Fruit fly (Drosophila melanogaster) whole organism, prepupa: ENCODE measurements around the gene CG9706.

ENCODE experiments used
- Blimp-1 ChIP-seq: fragments of 200-800 bp; sonication (Bioruptor generic); optimal IDR thresholded peaks from 3 replicates; lab custom pipeline; 2017; ENCODE audit warnings: missing biosample characterization, missing genetic modification characterization, mild to moderate bottlenecking, moderate library complexity, missing genetic modification reagents
- CG10631 ChIP-seq: fragments of 200-800 bp; sonication (Bioruptor generic); optimal IDR thresholded peaks from 2 replicates; lab custom pipeline; 2016; ENCODE audit warnings: missing biosample characterization, missing genetic modification characterization
- CG10669 ChIP-seq: fragments of 200-800 bp; sonication (Bioruptor generic); optimal IDR thresholded peaks from 3 replicates; lab custom pipeline; 2018; ENCODE audit warnings: missing biosample characterization, mild to moderate bottlenecking, missing genetic modification characterization, moderate library complexity
- CG11294 ChIP-seq: fragments of 200-800 bp; sonication (Bioruptor generic); IDR thresholded peaks from 2 replicates; pipeline ENCODE4 v1.3.6; 2022; ENCODE audit warnings: missing biosample characterization, missing genetic modification characterization
- CG11762 ChIP-seq: fragments of 200-800 bp; sonication (Bioruptor generic); optimal IDR thresholded peaks from 3 replicates; lab custom pipeline; 2016; ENCODE audit warnings: missing biosample characterization, missing genetic modification characterization; ENCODE audit not compliant: insufficient read depth
- CG11902 ChIP-seq: fragments of 200-800 bp; sonication (Bioruptor generic); optimal IDR thresholded peaks from 3 replicates; lab custom pipeline; 2016; ENCODE audit warnings: missing biosample characterization, missing genetic modification characterization
- CG1621 ChIP-seq: fragments of 200-800 bp; sonication (Bioruptor generic); optimal IDR thresholded peaks from 3 replicates; lab custom pipeline; 2018; ENCODE audit warnings: missing biosample characterization, mild to moderate bottlenecking, missing genetic modification characterization
- CG16779 ChIP-seq: fragments of 200-800 bp; sonication (Bioruptor generic); optimal IDR thresholded peaks from 3 replicates; lab custom pipeline; 2017; ENCODE audit warnings: missing biosample characterization, mild to moderate bottlenecking, missing genetic modification characterization
- CG3032 ChIP-seq: fragments of 200-800 bp; optimal IDR thresholded peaks from 2 replicates; lab custom pipeline; 2019; ENCODE audit warnings: missing biosample characterization, mild to moderate bottlenecking, missing genetic modification characterization, moderate library complexity
- CG31627 ChIP-seq: fragments of 200-800 bp; sonication (Bioruptor generic); optimal IDR thresholded peaks from 3 replicates; lab custom pipeline; 2016; ENCODE audit warnings: missing biosample characterization, missing genetic modification characterization
- CG32006 ChIP-seq: fragments of 200-800 bp; sonication (Bioruptor generic); optimal IDR thresholded peaks from 3 replicates; lab custom pipeline; 2017; ENCODE audit warnings: missing biosample characterization, mild to moderate bottlenecking, missing genetic modification characterization
- CG34406 ChIP-seq: fragments of 200-800 bp; sonication (Bioruptor generic); optimal IDR thresholded peaks from 3 replicates; lab custom pipeline; 2016; ENCODE audit warnings: missing biosample characterization, missing genetic modification characterization
- CG3919 ChIP-seq: fragments of 200-800 bp; sonication (Bioruptor generic); optimal IDR thresholded peaks from 3 replicates; lab custom pipeline; 2016; ENCODE audit warnings: missing biosample characterization, missing genetic modification characterization
- CG4318 ChIP-seq: fragments of 200-800 bp; sonication (Bioruptor generic); optimal IDR thresholded peaks from 3 replicates; lab custom pipeline; 2017; ENCODE audit warnings: missing biosample characterization, mild to moderate bottlenecking, missing genetic modification characterization
- CG6276 ChIP-seq: fragments of 200-800 bp; sonication (Bioruptor generic); optimal IDR thresholded peaks from 2 replicates; lab custom pipeline; 2017; ENCODE audit warnings: missing biosample characterization, mild to moderate bottlenecking, missing genetic modification characterization
- CG6792 ChIP-seq: fragments of 200-800 bp; sonication (Bioruptor generic); optimal IDR thresholded peaks from 3 replicates; lab custom pipeline; 2016; ENCODE audit warnings: missing biosample characterization, missing genetic modification characterization
- CG6808 ChIP-seq: fragments of 200-800 bp; sonication (Bioruptor generic); optimal IDR thresholded peaks from 3 replicates; lab custom pipeline; 2017; ENCODE audit warnings: missing biosample characterization, missing genetic modification characterization, mild to moderate bottlenecking, moderate library complexity, missing genetic modification reagents
- CG6854 ChIP-seq: fragments of 200-800 bp; sonication (Bioruptor generic); optimal IDR thresholded peaks from 2 replicates; lab custom pipeline; 2017; ENCODE audit warnings: missing biosample characterization, mild to moderate bottlenecking, missing genetic modification characterization
- CG7368 ChIP-seq: fragments of 200-800 bp; sonication (Bioruptor generic); optimal IDR thresholded peaks from 3 replicates; lab custom pipeline; 2016; ENCODE audit warnings: missing biosample characterization, missing genetic modification characterization
- CG8119 ChIP-seq: fragments of 200-800 bp; sonication (Bioruptor generic); IDR thresholded peaks from 3 replicates; pipeline ENCODE4 v1.3.6; 2022; ENCODE audit warnings: missing biosample characterization, missing genetic modification characterization
- CG8319 ChIP-seq: fragments of 200-800 bp; sonication (Bioruptor generic); optimal IDR thresholded peaks from 3 replicates; lab custom pipeline; 2016; ENCODE audit warnings: missing biosample characterization, missing genetic modification characterization
- CG8632 ChIP-seq: fragments of 200-800 bp; sonication (Bioruptor generic); optimal IDR thresholded peaks from 3 replicates; lab custom pipeline; 2016; ENCODE audit warnings: missing biosample characterization, missing genetic modification characterization
- CG9139 ChIP-seq: fragments of 200-800 bp; sonication (Bioruptor generic); optimal IDR thresholded peaks from 3 replicates; lab custom pipeline; 2017; ENCODE audit warnings: missing biosample characterization, mild to moderate bottlenecking, missing genetic modification characterization
- Eip78C ChIP-seq: fragments of 200-800 bp; sonication (Bioruptor generic); peaks from one replicate; lab custom pipeline; 2016; ENCODE audit warnings: missing biosample characterization, missing genetic modification characterization
- Eip93F ChIP-seq: fragments of 200-800 bp; sonication (Bioruptor generic); optimal IDR thresholded peaks from 2 replicates; lab custom pipeline; 2016; ENCODE audit warnings: missing biosample characterization, mild to moderate bottlenecking, missing genetic modification characterization
- Ets96B ChIP-seq: fragments of 200-800 bp; optimal IDR thresholded peaks from 2 replicates; lab custom pipeline; 2019; ENCODE audit warnings: missing biosample characterization, mild to moderate bottlenecking, missing genetic modification characterization, moderate library complexity
- Gug ChIP-seq: fragments of 200-800 bp; sonication (Bioruptor generic); IDR thresholded peaks from 2 replicates; pipeline ENCODE4 v1.3.6; 2022; ENCODE audit warnings: missing biosample characterization, missing genetic modification characterization
- Hr38 ChIP-seq: sonication (Bioruptor generic); optimal IDR thresholded peaks from 2 replicates; lab custom pipeline; 2016; ENCODE audit warnings: missing biosample characterization, missing genetic modification characterization
- Hr39 ChIP-seq: fragments of 200-800 bp; sonication (Bioruptor generic); optimal IDR thresholded peaks from 2 replicates; lab custom pipeline; 2016; ENCODE audit warnings: missing biosample characterization, missing genetic modification characterization
- Hr4 ChIP-seq: fragments of 200-800 bp; sonication (Bioruptor generic); optimal IDR thresholded peaks from 3 replicates; lab custom pipeline; 2016; ENCODE audit warnings: missing biosample characterization, missing genetic modification characterization
- Lpt ChIP-seq: fragments of 200-800 bp; sonication (Bioruptor generic); optimal IDR thresholded peaks from 3 replicates; lab custom pipeline; 2016; ENCODE audit warnings: missing biosample characterization, missing genetic modification characterization
- Met ChIP-seq: fragments of 200-800 bp; sonication (Bioruptor generic); optimal IDR thresholded peaks from 3 replicates; lab custom pipeline; 2016; ENCODE audit warnings: missing biosample characterization, missing genetic modification characterization
- OdsH ChIP-seq: fragments of 200-800 bp; sonication (Bioruptor generic); optimal IDR thresholded peaks from 3 replicates; lab custom pipeline; 2016; ENCODE audit warnings: missing biosample characterization, missing genetic modification characterization
- Smox ChIP-seq: fragments of 200-800 bp; sonication (Bioruptor generic); optimal IDR thresholded peaks from 3 replicates; lab custom pipeline; 2016; ENCODE audit warnings: missing biosample characterization, missing genetic modification characterization
- Sox102F ChIP-seq: fragments of 200-800 bp; sonication (Bioruptor generic); optimal IDR thresholded peaks from 2 replicates; lab custom pipeline; 2016; ENCODE audit warnings: missing biosample characterization, mild to moderate bottlenecking, missing genetic modification characterization
- Sox14 ChIP-seq: fragments of 200-800 bp; sonication (Bioruptor generic); optimal IDR thresholded peaks from 3 replicates; lab custom pipeline; 2016; ENCODE audit warnings: missing biosample characterization, missing genetic modification characterization
- Sox15 ChIP-seq: fragments of 200-800 bp; sonication (Bioruptor generic); optimal IDR thresholded peaks from 3 replicates; lab custom pipeline; 2016; ENCODE audit warnings: missing biosample characterization, missing genetic modification characterization
- achi ChIP-seq: fragments of 200-800 bp; sonication (Bioruptor generic); optimal IDR thresholded peaks from 3 replicates; lab custom pipeline; 2016; ENCODE audit warnings: missing biosample characterization, missing genetic modification characterization
- acj6 ChIP-seq: fragments of 200-800 bp; sonication (Bioruptor generic); optimal IDR thresholded peaks from 3 replicates; lab custom pipeline; 2016; ENCODE audit warnings: missing biosample characterization, missing genetic modification characterization
- cyc ChIP-seq: fragments of 200-800 bp; sonication (Bioruptor generic); optimal IDR thresholded peaks from 3 replicates; lab custom pipeline; 2016; ENCODE audit warnings: missing biosample characterization, missing genetic modification characterization
- dsx ChIP-seq: fragments of 200-800 bp; optimal IDR thresholded peaks from 3 replicates; lab custom pipeline; 2019; ENCODE audit warnings: missing biosample characterization, mild to moderate bottlenecking, missing genetic modification characterization, moderate library complexity; ENCODE audit not compliant: poor library complexity, severe bottlenecking
- eg ChIP-seq: fragments of 200-800 bp; sonication (Bioruptor generic); IDR thresholded peaks from 3 replicates; pipeline ENCODE4 v1.3.6; 2022; ENCODE audit warnings: missing biosample characterization, missing genetic modification characterization
- esn ChIP-seq: fragments of 200-800 bp; sonication (Bioruptor generic); optimal IDR thresholded peaks from 2 replicates; lab custom pipeline; 2016; ENCODE audit warnings: missing biosample characterization, mild to moderate bottlenecking, missing genetic modification characterization, moderate library complexity
- fd59A ChIP-seq: fragments of 200-800 bp; sonication (Bioruptor generic); optimal IDR thresholded peaks from 2 replicates; lab custom pipeline; 2017; ENCODE audit warnings: missing biosample characterization, mild to moderate bottlenecking, missing genetic modification characterization, missing genetic modification reagents
- fd85E ChIP-seq: fragments of 200-800 bp; sonication (Bioruptor generic); optimal IDR thresholded peaks from 3 replicates; lab custom pipeline; 2016; ENCODE audit warnings: missing biosample characterization, missing genetic modification characterization
- fkh ChIP-seq: fragments of 200-800 bp; sonication (Bioruptor generic); optimal IDR thresholded peaks from 3 replicates; lab custom pipeline; 2017; ENCODE audit warnings: missing biosample characterization, mild to moderate bottlenecking, missing genetic modification characterization, moderate library complexity
- lz ChIP-seq: fragments of 200-800 bp; sonication (Bioruptor generic); optimal IDR thresholded peaks from 3 replicates; lab custom pipeline; 2016; ENCODE audit warnings: missing biosample characterization, missing genetic modification characterization
- pdm3 ChIP-seq: fragments of 200-800 bp; sonication (Bioruptor generic); optimal IDR thresholded peaks from 3 replicates; lab custom pipeline; 2016; ENCODE audit warnings: missing biosample characterization, missing genetic modification characterization
- salr ChIP-seq, 2 experiments: fragments of 200-800 bp; sonication (Bioruptor generic); optimal IDR thresholded peaks; 3 replicates each; lab custom pipeline; 2016 to 2018; ENCODE audit warnings: missing biosample characterization in 2 of 2, missing genetic modification characterization in 2 of 2, mild to moderate bottlenecking in 1 of 2
- ss ChIP-seq, 2 experiments: fragments of 200-800 bp; sonication (Bioruptor generic); optimal IDR thresholded peaks; 2 replicates in 1 of 2; 3 replicates in 1 of 2; lab custom pipeline; 2017 to 2018; ENCODE audit warnings: mild to moderate bottlenecking in 2 of 2, missing biosample characterization in 2 of 2, missing genetic modification characterization in 2 of 2, moderate library complexity in 1 of 2
- svp ChIP-seq: fragments of 200-800 bp; sonication (Bioruptor generic); peaks from one replicate; lab custom pipeline; 2016; ENCODE audit warnings: missing biosample characterization, missing genetic modification characterization
- topi ChIP-seq: fragments of 200-800 bp; sonication (Bioruptor generic); optimal IDR thresholded peaks from 3 replicates; lab custom pipeline; 2016; ENCODE audit warnings: missing biosample characterization, missing genetic modification characterization

CG9706 gene

dm6 chr3L:16818063-16818462 lies 35.3 kb downstream of the CG9706 start:
- peak; percentile 93 for TF ChIP-seq Sox14 (GFP tag; lab: Kevin White, UChicago)
- TF ChIP-seq Ets96B: peak; percentile 96
- TF ChIP-seq Sox102F (GFP tag; lab: Kevin White, UChicago): peak; percentile 93
- peak; percentile 88 for TF ChIP-seq cyc (GFP tag; lab: Kevin White, UChicago)
- peak; percentile 79 for TF ChIP-seq Blimp-1 (GFP tag; lab: Kevin White, UChicago)
- TF ChIP-seq achi (GFP tag; lab: Kevin White, UChicago): peak; percentile 91
- peak; percentile 90 for TF ChIP-seq OdsH (GFP tag; lab: Kevin White, UChicago)
- peak; percentile 46 for TF ChIP-seq Hr4 (GFP tag; lab: Kevin White, UChicago)
- TF ChIP-seq CG6792 (GFP tag; lab: Kevin White, UChicago): peak; percentile 87
- TF ChIP-seq CG32006 (GFP tag; lab: Kevin White, UChicago): peak; percentile 67
- peak; percentile 77 to 94 for TF ChIP-seq salr (GFP tag; optimal IDR thresholded peaks at IDR 0.05; lab: Kevin White, UChicago)
- TF ChIP-seq CG11294 (GFP tag; lab: Robert Waterston, UW): 0 out of 2 replicates have a peak, but pooled peaks have one; percentile 31
- TF ChIP-seq CG10631: peak; percentile 89
- no peak for TF ChIP-seq Eip93F (GFP tag; lab: Kevin White, UChicago)
- peak; percentile 96 for TF ChIP-seq fd59A (GFP tag; lab: Kevin White, UChicago)
- TF ChIP-seq Smox (GFP tag; lab: Kevin White, UChicago): peak; percentile 89
- TF ChIP-seq CG6854 (GFP tag; lab: Kevin White, UChicago): peak; percentile 86
- no peak for TF ChIP-seq Hr38 (GFP tag; lab: Kevin White, UChicago)
- peak; percentile 91 for TF ChIP-seq CG31627 (GFP tag; lab: Kevin White, UChicago)
- TF ChIP-seq CG3919: peak; percentile 92
- TF ChIP-seq acj6 (GFP tag; lab: Kevin White, UChicago): peak; percentile 93
- peak; percentile 92 for TF ChIP-seq topi (GFP tag; lab: Kevin White, UChicago)
- TF ChIP-seq eg (GFP tag; lab: Robert Waterston, UW): peak; percentile 67; the same call in 2 of the 3 replicates
- peak; percentile 97 for TF ChIP-seq svp
- TF ChIP-seq CG11762: peak; percentile 81
- TF ChIP-seq fd85E (GFP tag; lab: Kevin White, UChicago): peak; percentile 44
- TF ChIP-seq Hr39 (GFP tag; lab: Kevin White, UChicago): peak; percentile 86
- TF ChIP-seq esn (GFP tag; lab: Kevin White, UChicago): peak; percentile 91
- TF ChIP-seq CG8319 (GFP tag; lab: Kevin White, UChicago): peak; percentile 85
- TF ChIP-seq CG6276 (GFP tag; lab: Kevin White, UChicago): peak; percentile 39
- peak; percentile 96 for TF ChIP-seq CG6808 (GFP tag; lab: Kevin White, UChicago)
- peak; percentile 68 for TF ChIP-seq CG16779 (tag; lab: Kevin White, UChicago)
- TF ChIP-seq Met (GFP tag; lab: Kevin White, UChicago): peak; percentile 94
- no peak for TF ChIP-seq fkh
- TF ChIP-seq ss (GFP tag; optimal IDR thresholded peaks at IDR 0.05; lab: Kevin White, UChicago): peak; percentile 96 to 97
- TF ChIP-seq CG7368 (GFP tag; lab: Kevin White, UChicago): peak; percentile 85
- TF ChIP-seq dsx (GFP tag; lab: Kevin White, UChicago): peak; percentile 96
- TF ChIP-seq Lpt: peak; percentile 80
- peak; percentile 32 for TF ChIP-seq CG4318
- peak; percentile 96 for TF ChIP-seq CG10669 (GFP tag; lab: Kevin White, UChicago)
- peak; percentile 90 for TF ChIP-seq CG34406
- peak; percentile 95 for TF ChIP-seq CG9139 (GFP tag; lab: Kevin White, UChicago)
- TF ChIP-seq Sox15 (GFP tag; lab: Kevin White, UChicago): peak; percentile 75
- TF ChIP-seq CG8632 (GFP tag; lab: Kevin White, UChicago): peak; percentile 91
- peak; percentile 92 for TF ChIP-seq pdm3 (GFP tag; lab: Kevin White, UChicago)
- TF ChIP-seq lz: peak; percentile 81
- peak; percentile 97 for TF ChIP-seq CG3032 (tag; lab: Kevin White, UChicago)
- peak; percentile 95 for TF ChIP-seq CG1621 (tag; lab: Kevin White, UChicago)
- TF ChIP-seq Eip78C (GFP tag; lab: Kevin White, UChicago): peak; percentile 99
- TF ChIP-seq CG11902 (GFP tag; lab: Kevin White, UChicago): peak; percentile 77
- TF ChIP-seq Gug: peak; percentile 68
- peak; percentile 74 for TF ChIP-seq CG8119 (GFP tag; lab: Robert Waterston, UW)
